Worm (Caenorhabditis elegans): ENCODE measurements around the gene acs-20.

Gene acs-20

DNA sequence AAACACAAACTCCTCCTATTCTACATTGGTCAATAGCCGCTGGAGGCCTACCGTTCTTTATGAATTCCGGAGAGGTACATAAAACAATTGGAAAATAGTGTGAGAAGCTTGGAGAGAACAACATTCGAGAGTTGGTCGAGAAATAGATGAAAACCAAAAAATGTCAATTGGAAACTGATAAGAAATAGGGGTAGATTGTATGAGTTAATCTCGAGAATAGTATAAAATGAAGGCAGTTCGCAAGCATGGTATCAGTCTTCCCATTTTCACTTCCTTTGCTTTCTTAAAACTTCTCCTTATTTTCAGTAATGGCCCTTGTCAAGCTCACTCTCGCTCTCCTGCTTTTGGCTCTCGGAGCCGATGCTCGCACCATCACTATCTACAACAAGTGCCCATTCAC, 15.6 kb downstream of the acs-20 start, which contains the start of gene thn-2:
Gene thn-2, plus strand, starts transcription at position 307 of the 400 bp plus-strand sequence.
- TF ChIP-seq nhr-80 (tag; optimal IDR thresholded peaks at IDR 0.05): peak; percentile 71
- TF ChIP-seq ceh-40 (GFP tag; IDR thresholded peaks at IDR 0.05): no peak
- peak; percentile 25; the same call in 1 of the 2 replicates for TF ChIP-seq dox-1 (GFP tag; IDR thresholded peaks at IDR 0.05)

DNA sequence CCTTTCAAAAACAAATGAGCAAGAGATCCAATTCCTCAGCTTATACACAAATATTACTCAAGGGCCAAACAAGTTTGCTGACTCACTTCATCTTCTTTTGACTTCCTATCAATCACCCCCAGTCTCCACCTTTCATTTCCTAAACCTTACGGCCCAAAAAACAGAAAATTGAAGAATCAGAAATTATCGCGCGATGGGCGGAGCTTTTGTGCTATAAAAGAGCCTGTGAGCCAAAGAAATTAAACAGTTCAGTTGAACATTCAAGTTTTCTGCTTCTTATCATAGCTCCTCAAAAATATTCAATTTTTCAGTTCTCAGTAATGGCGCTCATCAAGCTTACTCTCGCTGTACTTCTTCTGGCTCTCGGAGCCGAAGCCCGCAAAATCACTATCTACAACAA, 18.7 kb downstream of the acs-20 start, which contains the start of gene thn-1:
Gene thn-1, plus strand, starts transcription at position 301 of the 400 bp plus-strand sequence.
- TF ChIP-seq rpc-1 (optimal IDR thresholded peaks at IDR 0.05) (no peak), rpc-1 (tag; optimal IDR thresholded peaks at IDR 0.05) (no peak), rec-8 (tag; optimal IDR thresholded peaks at IDR 0.05) (no peak)

DNA sequence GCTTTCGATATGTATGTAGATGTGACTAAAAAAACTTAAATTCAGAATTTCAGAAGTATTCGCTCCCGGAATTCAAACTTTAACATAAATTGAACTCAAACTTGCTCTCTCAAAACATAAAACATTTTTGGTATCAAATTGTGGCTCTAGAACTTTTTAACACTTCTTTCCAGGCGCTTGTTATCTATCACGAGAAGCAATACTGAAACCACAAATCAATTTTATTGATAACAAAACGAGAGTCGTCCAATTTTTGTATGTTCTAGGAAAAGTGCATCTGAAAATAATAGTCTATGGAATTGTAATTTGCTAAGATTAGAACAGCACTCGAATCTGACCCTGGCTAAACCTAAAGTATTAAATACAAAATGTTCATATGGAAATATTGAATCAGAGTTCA, 19.6 kb downstream of the acs-20 start:
- TF ChIP-seq let-526 (GFP tag; IDR thresholded peaks at IDR 0.05): no peak
- TF ChIP-seq nhr-80 (tag; optimal IDR thresholded peaks at IDR 0.05): peak; percentile 67
- no peak for TF ChIP-seq hmg-1.2 (GFP tag; IDR thresholded peaks at IDR 0.05)
- TF ChIP-seq ama-1 (optimal IDR thresholded peaks at IDR 0.05): no peak
- no peak for TF ChIP-seq ama-1 (GFP tag; optimal IDR thresholded peaks at IDR 0.05)
- no peak for TF ChIP-seq lsl-1 (GFP tag; optimal IDR thresholded peaks at IDR 0.05)
- no peak for TF ChIP-seq ccch-3 (GFP tag; optimal IDR thresholded peaks at IDR 0.05)

DNA sequence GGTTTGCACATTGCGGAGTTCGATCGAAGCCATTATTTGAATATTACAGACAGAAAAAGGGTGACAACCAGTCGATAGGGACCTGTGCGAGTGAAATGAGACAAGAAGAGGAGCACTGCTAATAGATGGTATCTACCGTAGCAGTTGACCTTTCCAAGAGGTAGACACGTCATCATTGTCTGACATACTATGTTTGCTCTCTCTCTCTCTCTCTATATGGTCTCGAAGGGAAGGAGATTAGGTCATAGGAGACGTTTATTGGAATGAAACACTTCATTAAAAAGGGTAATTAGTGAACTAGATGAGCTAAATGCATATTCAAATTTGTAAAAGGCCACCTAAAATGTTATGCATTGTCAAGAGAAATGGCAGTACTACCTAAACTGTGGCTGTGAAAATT, 22.5 kb downstream of the acs-20 start, which contains the start of gene atz-1:
Gene atz-1, minus strand, starts transcription at position 101 of the 400 bp plus-strand sequence.
- TF ChIP-seq F37B4.10 (GFP tag; IDR thresholded peaks at IDR 0.05) (no peak), him-1 (tag; optimal IDR thresholded peaks at IDR 0.05) (no peak), ceh-91 (GFP tag; IDR thresholded peaks at IDR 0.05) (no peak), mes-4 (tag; optimal IDR thresholded peaks at IDR 0.05) (no peak), rec-8 (tag; optimal IDR thresholded peaks at IDR 0.05) (no peak), hrde-1 (tag; optimal IDR thresholded peaks at IDR 0.05; ENCODE audit: borderline replicate concordance) (no peak), attf-5 (GFP tag; optimal IDR thresholded peaks at IDR 0.05) (no peak), let-607 (tag; optimal IDR thresholded peaks at IDR 0.05) (no peak), madf-8 (GFP tag; conservative IDR thresholded peaks at IDR 0.05) (no peak), snpc-3.4 (tag; optimal IDR thresholded peaks at IDR 0.05) (no peak), C17E4.6 (GFP tag; IDR thresholded peaks at IDR 0.05) (no peak), K11D2.4 (GFP tag; IDR thresholded peaks at IDR 0.05) (no peak), T26A5.8 (tag; optimal IDR thresholded peaks at IDR 0.05) (no peak), nfya-2 (GFP tag; IDR thresholded peaks at IDR 0.05) (no peak), nfya-1 (tag; optimal IDR thresholded peaks at IDR 0.05; ENCODE audit: borderline replicate concordance, insufficient read depth) (no peak), nfyb-1 (GFP tag; IDR thresholded peaks at IDR 0.05) (no peak)

DNA sequence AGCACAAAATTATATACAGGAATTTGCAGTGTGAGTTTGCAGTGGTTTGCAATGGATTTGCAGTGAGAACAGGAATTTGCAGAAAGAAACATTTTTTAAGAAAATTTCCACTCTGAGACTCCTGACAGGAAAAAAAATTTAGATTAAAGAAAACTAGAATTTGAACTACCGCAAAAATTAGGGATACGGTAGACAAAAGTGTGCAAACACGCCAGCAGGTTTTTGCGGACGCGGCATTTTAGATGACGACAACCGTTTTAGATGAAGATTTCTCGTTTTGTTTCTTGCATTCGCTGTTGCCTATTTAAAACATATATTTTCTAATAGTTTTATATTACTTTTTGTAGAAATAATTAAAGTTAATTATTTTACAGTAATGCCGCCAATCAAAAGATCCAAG, 26.6 kb downstream of the acs-20 start, which contains the start of gene wdr-46:
Gene wdr-46, plus strand, starts transcription at position 375 of the 400 bp plus-strand sequence.
- TF ChIP-seq lin-40 (tag; optimal IDR thresholded peaks at IDR 0.05): no peak
- TF ChIP-seq ceh-27 (GFP tag; optimal IDR thresholded peaks at IDR 0.05): no peak
- no peak for TF ChIP-seq sdz-38 (tag; optimal IDR thresholded peaks at IDR 0.05)
- TF ChIP-seq cebp-2 (GFP tag; IDR thresholded peaks at IDR 0.05): no peak
- no peak for TF ChIP-seq aptf-3 (GFP tag; IDR thresholded peaks at IDR 0.05)
- TF ChIP-seq ZK185.1 (tag; optimal IDR thresholded peaks at IDR 0.05; ENCODE audit: poor library complexity, severe bottlenecking): peak; percentile 42
- TF ChIP-seq C06A6.2 (GFP tag; conservative IDR thresholded peaks at IDR 0.05): 0 out of 2 replicates have a peak, but pooled peaks have one; percentile 29
- no peak for TF ChIP-seq nfya-1 (tag; optimal IDR thresholded peaks at IDR 0.05; ENCODE audit: borderline replicate concordance, insufficient read depth)
- TF ChIP-seq lir-1 (GFP tag; conservative IDR thresholded peaks at IDR 0.05): no peak
- TF ChIP-seq aptf-2 (GFP tag; conservative IDR thresholded peaks at IDR 0.05): no peak
- no peak for TF ChIP-seq Y95B8A.8 (GFP tag; IDR thresholded peaks at IDR 0.05)
- no peak for TF ChIP-seq snpc-3.4 (tag; optimal IDR thresholded peaks at IDR 0.05)
- TF ChIP-seq efl-1 (GFP tag; optimal IDR thresholded peaks at IDR 0.05): peak; percentile 84
- TF ChIP-seq mcd-1 (GFP tag; IDR thresholded peaks at IDR 0.05): peak; percentile 71
- no peak for TF ChIP-seq cebp-1 (GFP tag; IDR thresholded peaks at IDR 0.05)
- TF ChIP-seq cebp-1 (tag; optimal IDR thresholded peaks at IDR 0.05): no peak
- TF ChIP-seq nhr-80 (tag; optimal IDR thresholded peaks at IDR 0.05): no peak
- TF ChIP-seq pbrm-1 (GFP tag; IDR thresholded peaks at IDR 0.05): peak; percentile 60
- peak; percentile 61 for TF ChIP-seq tbp1 (GFP tag; optimal IDR thresholded peaks at IDR 0.05)
